Worm (Caenorhabditis elegans): Measurements from ENCODE around the gene F54B3.2.
A peak's percentile ranks its signal among the peaks of the same experiment; 100 is the strongest.

The F54B3.2 gene

ce11 chrII:10261261-10261660, 8.7 kb downstream of the F54B3.2 start:
- TF ChIP-seq klf-2 (GFP tag; conservative IDR thresholded peaks at IDR 0.05) (no peak), flt-1 (GFP tag; IDR thresholded peaks at IDR 0.05) (no peak), med-1 (GFP tag; optimal IDR thresholded peaks at IDR 0.05; ENCODE audit: insufficient read depth) (no peak), ztf-23 (GFP tag; IDR thresholded peaks at IDR 0.05) (no peak), cog-1 (tag; optimal IDR thresholded peaks at IDR 0.05) (no peak), ref-1 (GFP tag; conservative IDR thresholded peaks at IDR 0.05) (no peak)

DNA sequence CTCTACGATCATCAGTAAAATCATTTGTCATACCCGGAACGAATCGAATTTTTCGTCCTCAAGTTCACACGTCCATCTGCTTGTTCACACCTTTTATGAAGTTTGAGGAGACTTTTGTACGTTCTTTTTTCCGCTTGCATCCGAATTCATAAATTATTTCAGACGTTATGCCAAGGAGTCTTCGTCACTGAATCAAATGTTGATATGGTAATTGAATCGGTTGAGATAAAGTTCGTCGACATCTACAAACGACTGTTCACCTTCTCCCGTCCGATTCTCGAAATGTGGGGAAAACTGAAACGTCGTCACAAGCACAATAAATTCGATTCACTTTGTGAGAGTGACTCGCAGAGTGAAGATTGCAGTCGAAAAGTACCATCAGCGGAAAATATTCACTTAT, 17.9 kb downstream of the F54B3.2 start:
- no peak for TF ChIP-seq ztf-29 (GFP tag; IDR thresholded peaks at IDR 0.05)
- no peak for TF ChIP-seq med-1 (GFP tag; optimal IDR thresholded peaks at IDR 0.05; ENCODE audit: insufficient read depth)
- TF ChIP-seq cog-1 (tag; optimal IDR thresholded peaks at IDR 0.05) = no peak
- TF ChIP-seq flt-1 (GFP tag; IDR thresholded peaks at IDR 0.05) = no peak
- TF ChIP-seq ztf-23 (GFP tag; IDR thresholded peaks at IDR 0.05) = no peak
- no peak for TF ChIP-seq T22C8.4 (GFP tag; IDR thresholded peaks at IDR 0.05)
- no peak for TF ChIP-seq tab-1 (GFP tag; IDR thresholded peaks at IDR 0.05)
- TF ChIP-seq ref-1 (GFP tag; conservative IDR thresholded peaks at IDR 0.05) = no peak
- no peak for TF ChIP-seq klf-2 (GFP tag; conservative IDR thresholded peaks at IDR 0.05)

DNA sequence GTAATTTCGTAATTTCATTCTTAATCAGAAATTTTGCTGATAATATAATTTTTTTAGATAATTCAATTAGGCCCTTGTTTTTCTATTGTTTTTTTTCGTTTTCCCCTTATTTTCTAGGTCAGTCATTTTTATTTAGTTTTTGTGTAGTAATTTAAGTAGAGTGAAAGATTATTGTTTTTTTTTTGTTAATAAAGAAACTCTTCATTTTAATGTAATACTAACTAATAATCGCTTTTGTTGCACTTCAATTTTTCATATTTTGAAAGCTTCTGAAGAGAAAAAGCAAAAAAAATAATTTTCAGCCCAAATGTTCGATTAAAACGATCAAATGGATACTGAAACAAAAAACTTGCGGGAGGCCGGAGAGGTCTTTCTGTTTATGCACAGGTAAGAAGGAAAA, 19.0 kb downstream of the F54B3.2 start, which contains the start of gene F54B3.1:
F54B3.1 (plus strand) TSS at position 301 of the 400 bp plus-strand sequence.
- TF ChIP-seq tab-1 (GFP tag; IDR thresholded peaks at IDR 0.05) = no peak
- TF ChIP-seq klf-2 (GFP tag; conservative IDR thresholded peaks at IDR 0.05) = no peak
- TF ChIP-seq ztf-29 (GFP tag; IDR thresholded peaks at IDR 0.05) = no peak
- TF ChIP-seq ztf-23 (GFP tag; IDR thresholded peaks at IDR 0.05) = no peak
- TF ChIP-seq cog-1 (tag; optimal IDR thresholded peaks at IDR 0.05) = no peak
- TF ChIP-seq med-1 (GFP tag; optimal IDR thresholded peaks at IDR 0.05; ENCODE audit: insufficient read depth) = no peak

ce11 chrII:10248355-10249041, 21.5 kb downstream of the F54B3.2 start, which contains the start of gene atad-3:
Gene atad-3 (plus strand): TSS chrII:10248991.
- TF ChIP-seq klf-2 (GFP tag; conservative IDR thresholded peaks at IDR 0.05) = peak; percentile 96
- TF ChIP-seq ztf-29 (GFP tag; IDR thresholded peaks at IDR 0.05) = peak; percentile 90
- TF ChIP-seq tab-1 (GFP tag; IDR thresholded peaks at IDR 0.05) = peak; percentile 88
- TF ChIP-seq ref-1 (GFP tag; conservative IDR thresholded peaks at IDR 0.05) = peak; percentile 79
- TF ChIP-seq ztf-23 (GFP tag; IDR thresholded peaks at IDR 0.05) = peak; percentile 97
- TF ChIP-seq cog-1 (tag; optimal IDR thresholded peaks at IDR 0.05) = peak; percentile 82
- peak; percentile 95 for TF ChIP-seq flt-1 (GFP tag; IDR thresholded peaks at IDR 0.05)
- TF ChIP-seq med-1 (GFP tag; optimal IDR thresholded peaks at IDR 0.05; ENCODE audit: insufficient read depth) = no peak
- TF ChIP-seq T22C8.4 (GFP tag; IDR thresholded peaks at IDR 0.05) = peak; percentile 85; the same call in 1 of the 2 replicates

DNA sequence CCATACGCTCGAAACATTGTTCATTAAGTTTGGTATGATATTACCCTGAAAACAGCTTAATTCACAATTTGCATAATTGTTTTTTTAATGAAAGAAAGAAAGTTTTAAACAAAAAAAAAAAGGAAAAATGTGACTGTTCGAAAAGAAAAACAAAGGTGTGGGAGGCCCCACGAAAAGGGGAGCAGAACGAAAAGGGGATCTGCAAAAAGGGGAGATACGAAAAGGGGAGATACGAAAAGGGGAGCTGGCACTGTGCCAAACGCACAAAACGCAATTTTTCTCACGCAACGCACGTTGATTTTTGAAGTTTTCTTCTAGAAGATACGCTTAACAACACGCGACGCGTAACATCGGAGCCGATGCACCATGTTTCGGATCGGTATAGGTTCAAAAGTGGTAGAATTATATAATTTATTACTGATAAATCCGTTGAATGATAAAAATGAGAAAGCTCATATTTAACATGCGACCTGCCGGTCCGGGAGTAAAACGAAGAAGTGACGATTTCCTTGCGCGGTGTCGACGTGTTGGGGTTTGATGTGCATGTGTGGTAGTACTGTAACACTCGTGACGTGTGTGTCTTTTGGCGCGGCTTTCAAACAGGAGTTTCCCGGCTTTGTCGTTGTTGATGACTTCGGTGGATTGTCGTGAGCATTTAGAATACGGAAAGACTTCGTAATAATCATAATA, 22.2 kb downstream of the F54B3.2 start, which contains the start of gene nrde-2:
nrde-2 (minus strand) TSS at position 45 of the 690 bp plus-strand sequence.
- peak; percentile 64; the same call in 1 of the 2 replicates for TF ChIP-seq klf-2 (GFP tag; conservative IDR thresholded peaks at IDR 0.05)
- TF ChIP-seq flt-1 (GFP tag; IDR thresholded peaks at IDR 0.05) = peak; percentile 80
- peak; percentile 87 for TF ChIP-seq ztf-23 (GFP tag; IDR thresholded peaks at IDR 0.05)
- peak; percentile 41; the same call in 1 of the 2 replicates for TF ChIP-seq ref-1 (GFP tag; conservative IDR thresholded peaks at IDR 0.05)

DNA sequence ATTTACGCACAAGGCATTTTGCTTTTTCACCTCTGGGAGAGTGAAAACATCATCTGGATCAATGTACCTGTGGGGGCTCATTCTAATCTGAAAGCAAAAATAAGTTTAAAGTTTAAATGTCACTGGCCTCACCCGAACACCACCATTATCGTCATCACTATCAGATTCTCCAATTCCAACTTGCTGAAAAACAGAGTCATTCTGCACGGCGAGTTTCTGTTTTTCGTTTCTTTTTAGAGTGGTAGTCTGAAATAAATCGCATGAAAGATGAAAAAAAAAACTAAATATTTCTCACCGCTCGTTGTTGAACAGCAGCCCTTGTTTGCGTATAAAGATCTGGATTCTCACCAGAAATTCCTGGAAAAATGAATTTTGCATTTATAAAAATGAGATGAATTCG, 22.8 kb downstream of the F54B3.2 start:
- TF ChIP-seq ztf-23 (GFP tag; IDR thresholded peaks at IDR 0.05) (no peak), ref-1 (GFP tag; conservative IDR thresholded peaks at IDR 0.05) (no peak), klf-2 (GFP tag; conservative IDR thresholded peaks at IDR 0.05) (no peak), flt-1 (GFP tag; IDR thresholded peaks at IDR 0.05) (no peak), T22C8.4 (GFP tag; IDR thresholded peaks at IDR 0.05) (no peak), tab-1 (GFP tag; IDR thresholded peaks at IDR 0.05) (no peak), ztf-29 (GFP tag; IDR thresholded peaks at IDR 0.05) (no peak), cog-1 (tag; optimal IDR thresholded peaks at IDR 0.05) (no peak), med-1 (GFP tag; optimal IDR thresholded peaks at IDR 0.05; ENCODE audit: insufficient read depth) (no peak)

ce11 chrII:10245612-10246011, 24.3 kb downstream of the F54B3.2 start:
- TF ChIP-seq klf-2 (GFP tag; conservative IDR thresholded peaks at IDR 0.05) (no peak), ztf-29 (GFP tag; IDR thresholded peaks at IDR 0.05) (no peak), T22C8.4 (GFP tag; IDR thresholded peaks at IDR 0.05) (no peak), tab-1 (GFP tag; IDR thresholded peaks at IDR 0.05) (no peak), flt-1 (GFP tag; IDR thresholded peaks at IDR 0.05) (no peak), ztf-23 (GFP tag; IDR thresholded peaks at IDR 0.05) (no peak), ref-1 (GFP tag; conservative IDR thresholded peaks at IDR 0.05) (no peak), cog-1 (tag; optimal IDR thresholded peaks at IDR 0.05) (no peak), med-1 (GFP tag; optimal IDR thresholded peaks at IDR 0.05; ENCODE audit: insufficient read depth) (no peak)

DNA sequence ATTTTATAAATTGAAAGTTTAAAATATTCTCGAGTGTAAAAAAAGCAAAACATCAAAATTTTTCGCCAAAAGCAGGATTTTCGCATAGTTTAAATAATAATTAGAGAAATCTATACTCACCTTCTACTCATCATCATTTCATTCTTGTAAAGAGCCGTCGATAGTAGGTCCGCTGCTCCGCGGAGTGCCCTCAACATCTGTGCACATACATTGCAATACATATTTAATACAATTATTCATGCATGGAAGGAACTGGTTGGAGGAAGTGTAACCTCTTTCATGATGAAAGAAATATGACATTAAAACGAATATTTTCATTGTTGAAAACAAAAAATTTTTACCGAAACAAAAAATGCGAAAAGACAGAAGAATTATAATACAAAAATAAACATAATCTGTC, 27.7 kb downstream of the F54B3.2 start, which contains the start of gene mrps-14:
mrps-14 (minus strand) TSS at position 197 of the 400 bp plus-strand sequence.
- TF ChIP-seq ztf-23 (GFP tag; IDR thresholded peaks at IDR 0.05) (no peak), tab-1 (GFP tag; IDR thresholded peaks at IDR 0.05) (no peak), T22C8.4 (GFP tag; IDR thresholded peaks at IDR 0.05) (no peak), cog-1 (tag; optimal IDR thresholded peaks at IDR 0.05) (no peak), klf-2 (GFP tag; conservative IDR thresholded peaks at IDR 0.05) (no peak), ztf-29 (GFP tag; IDR thresholded peaks at IDR 0.05) (no peak), flt-1 (GFP tag; IDR thresholded peaks at IDR 0.05) (no peak), med-1 (GFP tag; optimal IDR thresholded peaks at IDR 0.05; ENCODE audit: insufficient read depth) (no peak), ref-1 (GFP tag; conservative IDR thresholded peaks at IDR 0.05) (no peak)

- no peak for TF ChIP-seq ztf-29 (GFP tag; IDR thresholded peaks at IDR 0.05)
- TF ChIP-seq tab-1 (GFP tag; IDR thresholded peaks at IDR 0.05) = no peak
- TF ChIP-seq klf-2 (GFP tag; conservative IDR thresholded peaks at IDR 0.05) = no peak
- no peak for TF ChIP-seq T22C8.4 (GFP tag; IDR thresholded peaks at IDR 0.05)
- TF ChIP-seq med-1 (GFP tag; optimal IDR thresholded peaks at IDR 0.05; ENCODE audit: insufficient read depth) = no peak
- no peak for TF ChIP-seq flt-1 (GFP tag; IDR thresholded peaks at IDR 0.05)
Observed at ce11 chrII:10239595-10239994, 30.4 kb downstream of the F54B3.2 start, which contains the start of gene mec-15. Gene mec-15 (minus strand): TSS chrII:10239695.

Data from whole organism, midembryonic.